Worm (Caenorhabditis elegans): ENCODE data around the gene Y67D2.2.

The Y67D2.2 gene

DNA sequence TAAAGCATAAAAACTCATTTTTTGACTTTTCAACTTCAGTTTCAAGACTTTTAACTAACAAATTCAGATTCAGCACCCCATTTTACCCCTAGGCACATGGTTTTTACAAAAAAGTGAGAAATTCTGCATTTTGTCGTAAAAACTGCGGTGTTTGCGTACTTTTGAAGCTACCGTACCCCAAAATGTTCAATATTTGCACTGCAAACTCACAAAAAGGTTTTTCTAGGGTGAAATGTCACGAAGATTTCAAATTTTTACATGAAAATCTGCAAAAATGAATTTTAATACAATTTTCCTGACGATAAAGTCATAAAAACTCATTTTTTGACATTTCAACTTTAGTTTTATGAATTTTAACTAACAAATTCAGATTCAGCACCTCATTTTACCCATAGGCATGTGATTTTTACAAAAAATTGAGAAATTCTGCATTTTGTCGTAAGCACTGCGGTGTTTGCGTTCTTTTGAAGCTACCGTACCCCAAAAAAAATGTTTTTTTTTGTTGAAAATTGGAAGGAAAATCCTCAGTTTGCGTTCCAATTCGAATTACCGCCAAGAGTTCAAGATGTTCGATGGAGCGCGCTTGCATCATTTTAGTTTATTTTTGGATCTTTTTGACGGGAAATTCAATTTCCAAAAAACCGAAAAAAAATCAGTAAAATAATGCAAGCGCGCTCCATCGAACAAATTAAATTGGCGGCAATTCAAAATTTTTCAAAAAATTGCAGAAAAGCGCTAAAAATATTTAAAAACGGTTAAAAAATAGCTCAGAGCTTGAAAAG is 57.8 kb downstream of the Y67D2.2 start (continued):
- TF ChIP-seq nhr-28 (tag; optimal IDR thresholded peaks at IDR 0.05) (no peak), tbx-2 (tag; optimal IDR thresholded peaks at IDR 0.05) (no peak), mep-1 (tag; optimal IDR thresholded peaks at IDR 0.05) (peak; percentile 1), pag-3 (tag; optimal IDR thresholded peaks at IDR 0.05; ENCODE audit: borderline replicate concordance, insufficient read depth) (no peak), grh-1 (GFP tag; IDR thresholded peaks at IDR 0.05) (no peak), vab-15 (tag; optimal IDR thresholded peaks at IDR 0.05) (no peak), egl-13 (tag; optimal IDR thresholded peaks at IDR 0.05) (no peak), elt-3 (tag; optimal IDR thresholded peaks at IDR 0.05) (no peak), ztf-4 (tag; optimal IDR thresholded peaks at IDR 0.05) (peak; percentile 23), efl-1 (optimal IDR thresholded peaks at IDR 0.05) (peak in 1 of 2 experiments; percentile 29), efl-1 (GFP tag; optimal IDR thresholded peaks at IDR 0.05 in 1 of 2) (peak; percentile 70 to 97), pax-3 (tag; optimal IDR thresholded peaks at IDR 0.05) (no peak), jun-1 (tag; optimal IDR thresholded peaks at IDR 0.05) (no peak), mef-2 (tag; optimal IDR thresholded peaks at IDR 0.05) (no peak), unc-86 (tag; optimal IDR thresholded peaks at IDR 0.05) (no peak), nhr-85 (tag) (peak; percentile 73), lir-3 (tag; optimal IDR thresholded peaks at IDR 0.05; ENCODE audit: poor library complexity) (no peak), nhr-90 (tag; optimal IDR thresholded peaks at IDR 0.05; ENCODE audit: poor library complexity) (peak; percentile 20), sup-37 (GFP tag; optimal IDR thresholded peaks at IDR 0.05) (no peak), nhr-71 (tag; optimal IDR thresholded peaks at IDR 0.05) (peak; percentile 45), Y116A8C.19 (tag; optimal IDR thresholded peaks at IDR 0.05; ENCODE audit: borderline replicate concordance) (no peak), irx-1 (tag; optimal IDR thresholded peaks at IDR 0.05) (no peak), sptf-1 (tag; optimal IDR thresholded peaks at IDR 0.05) (no peak), pqm-1 (tag; optimal IDR thresholded peaks at IDR 0.05) (no peak), zag-1 (tag; optimal IDR thresholded peaks at IDR 0.05) (no peak), lsy-2 (tag; optimal IDR thresholded peaks at IDR 0.05) (peak; percentile 47 to 81), lin-35 (GFP tag; optimal IDR thresholded peaks at IDR 0.05) (peak; percentile 30 to 71), nhr-19 (GFP tag; conservative IDR thresholded peaks at IDR 0.05) (peak; percentile 19; the same call in 1 of the 2 replicates), xbp-1 (tag; optimal IDR thresholded peaks at IDR 0.05) (peak; percentile 6), ztf-11 (tag; optimal IDR thresholded peaks at IDR 0.05) (no peak), lin-39 (tag; optimal IDR thresholded peaks at IDR 0.05) (no peak), nhr-77 (tag; optimal IDR thresholded peaks at IDR 0.05) (no peak), ama-1 (optimal IDR thresholded peaks at IDR 0.05) (peak; percentile 71), unc-62 (GFP tag; optimal IDR thresholded peaks at IDR 0.05) (no peak), blmp-1 (tag; optimal IDR thresholded peaks at IDR 0.05) (no peak), ceh-82 (tag; optimal IDR thresholded peaks at IDR 0.05) (no peak), lin-14 (GFP tag; optimal IDR thresholded peaks at IDR 0.05) (no peak), hpl-2 (GFP tag; optimal IDR thresholded peaks at IDR 0.05) (no peak), elt-2 (tag; optimal IDR thresholded peaks at IDR 0.05) (peak; percentile 28), fkh-10 (GFP tag; optimal IDR thresholded peaks at IDR 0.05) (no peak), skn-1 (tag; optimal IDR thresholded peaks at IDR 0.05) (no peak), fkh-4 (tag; optimal IDR thresholded peaks at IDR 0.05; ENCODE audit: borderline replicate concordance) (no peak), snpc-4 (tag; optimal IDR thresholded peaks at IDR 0.05) (no peak), nhr-47 (tag; optimal IDR thresholded peaks at IDR 0.05) (peak; percentile 31), dpl-1 (GFP tag; optimal IDR thresholded peaks at IDR 0.05) (peak; percentile 32 to 62 (median 55)), alr-1 (tag; optimal IDR thresholded peaks at IDR 0.05; ENCODE audit: borderline replicate concordance) (no peak), F16B12.6 (tag; optimal IDR thresholded peaks at IDR 0.05) (no peak), C16A3.4 (tag; optimal IDR thresholded peaks at IDR 0.05) (no peak)
